Fruit fly (Drosophila melanogaster) whole organism, embryonic: Measurements from ENCODE around the gene ewg.
A peak's percentile ranks its signal among the peaks of the same experiment; 100 is the strongest.

ENCODE experiments used
- Adf1 ChIP-seq: fragments of 200-800 bp; sonication (Bioruptor generic); IDR thresholded peaks from 2 replicates; pipeline ENCODE4 v1.3.6; 2022; ENCODE audit warnings: missing biosample characterization, missing genetic modification characterization
- Atf3 ChIP-seq: fragments of 200-800 bp; sonication (Bioruptor generic); optimal IDR thresholded peaks from 3 replicates; lab custom pipeline; 2016; ENCODE audit warnings: missing biosample characterization, missing genetic modification characterization
- Bgb ChIP-seq: fragments of 200-800 bp; sonication (Bioruptor generic); IDR thresholded peaks from 2 replicates; pipeline ENCODE4 v1.3.6; 2022; ENCODE audit warnings: missing biosample characterization, missing genetic modification characterization; ENCODE audit not compliant: partially characterized antibody
- C15 ChIP-seq: fragments of 200-800 bp; sonication (Bioruptor generic); IDR thresholded peaks from 3 replicates; pipeline ENCODE4 v1.3.6; 2022; ENCODE audit warnings: missing biosample characterization, missing genetic modification characterization
- CG10267 ChIP-seq: fragments of 200-800 bp; sonication (Bioruptor generic); optimal IDR thresholded peaks from 2 replicates; lab custom pipeline; 2018; ENCODE audit warnings: missing biosample characterization, mild to moderate bottlenecking, missing genetic modification characterization, moderate library complexity
- CG11695 ChIP-seq: fragments of 200-800 bp; sonication (Bioruptor generic); IDR thresholded peaks from 3 replicates; pipeline ENCODE4 v1.3.6; 2022; ENCODE audit warnings: missing biosample characterization, missing genetic modification characterization
- CG12391 ChIP-seq: fragments of 200-800 bp; sonication (Bioruptor generic); optimal IDR thresholded peaks from 3 replicates; lab custom pipeline; 2018; ENCODE audit warnings: missing biosample characterization, mild to moderate bottlenecking, missing genetic modification characterization, moderate library complexity
- CG12659 ChIP-seq: fragments of 200-800 bp; sonication (Bioruptor generic); optimal IDR thresholded peaks from 3 replicates; lab custom pipeline; 2017; ENCODE audit warnings: mild to moderate bottlenecking, missing biosample characterization, missing genetic modification reagents, missing genetic modification characterization
- CG14710 ChIP-seq: fragments of 200-800 bp; sonication (Bioruptor generic); optimal IDR thresholded peaks from 3 replicates; lab custom pipeline; 2019; ENCODE audit warnings: missing biosample characterization, mild to moderate bottlenecking, missing genetic modification characterization, moderate library complexity
- CG14860 ChIP-seq: fragments of 200-800 bp; sonication (Bioruptor generic); IDR thresholded peaks from 3 replicates; pipeline ENCODE4 v1.3.6; 2022; ENCODE audit warnings: missing biosample characterization, missing genetic modification characterization; ENCODE audit not compliant: partially characterized antibody
- CG1529 ChIP-seq: fragments of 200-800 bp; sonication (Bioruptor generic); optimal IDR thresholded peaks from 3 replicates; lab custom pipeline; 2018; ENCODE audit warnings: missing biosample characterization, missing genetic modification characterization
- CG15601 ChIP-seq: fragments of 200-800 bp; sonication (Bioruptor generic); optimal IDR thresholded peaks from 3 replicates; lab custom pipeline; 2019; ENCODE audit warnings: missing biosample characterization, mild to moderate bottlenecking, missing genetic modification characterization, moderate library complexity
- CG1603 ChIP-seq: fragments of 200-800 bp; sonication (Bioruptor generic); optimal IDR thresholded peaks from 2 replicates; lab custom pipeline; 2019; ENCODE audit warnings: missing biosample characterization, mild to moderate bottlenecking, missing genetic modification characterization, moderate library complexity
- CG17568 ChIP-seq: fragments of 200-800 bp; sonication (Bioruptor generic); optimal IDR thresholded peaks from 2 replicates; lab custom pipeline; 2018; ENCODE audit warnings: missing biosample characterization, mild to moderate bottlenecking, missing genetic modification characterization, moderate library complexity
- CG2199 ChIP-seq: fragments of 200-800 bp; sonication (Bioruptor generic); IDR thresholded peaks from 3 replicates; pipeline ENCODE4 v1.3.6; 2022; ENCODE audit warnings: missing biosample characterization, missing genetic modification characterization
- CG2678 ChIP-seq: fragments of 200-800 bp; sonication (Bioruptor generic); optimal IDR thresholded peaks from 3 replicates; lab custom pipeline; 2019; ENCODE audit warnings: missing biosample characterization, mild to moderate bottlenecking, missing genetic modification characterization, moderate library complexity
- CG3065 ChIP-seq: fragments of 200-800 bp; sonication (Bioruptor generic); optimal IDR thresholded peaks from 2 replicates; lab custom pipeline; 2016; ENCODE audit warnings: missing biosample characterization, missing genetic modification characterization
- CG3163 ChIP-seq: fragments of 200-800 bp; sonication (Bioruptor generic); optimal IDR thresholded peaks from 3 replicates; lab custom pipeline; 2016; ENCODE audit warnings: missing biosample characterization, missing genetic modification characterization
- CG6254 ChIP-seq: fragments of 200-800 bp; sonication (Bioruptor generic); optimal IDR thresholded peaks from 3 replicates; lab custom pipeline; 2017; ENCODE audit warnings: mild to moderate bottlenecking, missing biosample characterization, missing genetic modification reagents, missing genetic modification characterization
- CG6683 ChIP-seq: fragments of 200-800 bp; sonication (Bioruptor generic); optimal IDR thresholded peaks from 2 replicates; lab custom pipeline; 2017; ENCODE audit warnings: missing biosample characterization, mild to moderate bottlenecking, missing genetic modification characterization, missing genetic modification reagents
- CG7745 ChIP-seq: fragments of 200-800 bp; sonication (Bioruptor generic); optimal IDR thresholded peaks from 2 replicates; lab custom pipeline; 2018; ENCODE audit warnings: missing biosample characterization, mild to moderate bottlenecking, missing genetic modification characterization, moderate library complexity
- CG9609 ChIP-seq: fragments of 200-800 bp; sonication (Bioruptor generic); optimal IDR thresholded peaks from 3 replicates; lab custom pipeline; 2016; ENCODE audit warnings: missing biosample characterization, missing genetic modification characterization
- CG9797 ChIP-seq: fragments of 200-800 bp; sonication (Bioruptor generic); optimal IDR thresholded peaks from 3 replicates; lab custom pipeline; 2018; ENCODE audit warnings: missing biosample characterization, mild to moderate bottlenecking, missing genetic modification characterization
- Dbx ChIP-seq: fragments of 200-800 bp; sonication (Bioruptor generic); IDR thresholded peaks from 3 replicates; pipeline ENCODE4 v1.3.6; 2022; ENCODE audit warnings: missing biosample characterization, missing genetic modification characterization
- Doc3 ChIP-seq: fragments of 200-800 bp; sonication (Bioruptor generic); IDR thresholded peaks from 3 replicates; pipeline ENCODE4 v1.3.6; 2022; ENCODE audit warnings: missing biosample characterization, missing genetic modification characterization; ENCODE audit not compliant: partially characterized antibody
- Dp ChIP-seq: fragments of 200-800 bp; sonication (Bioruptor generic); optimal IDR thresholded peaks from 2 replicates; lab custom pipeline; 2018; ENCODE audit warnings: missing biosample characterization, mild to moderate bottlenecking, missing genetic modification characterization, moderate library complexity
- Dref ChIP-seq: fragments of 200-800 bp; sonication (Bioruptor generic); IDR thresholded peaks from 2 replicates; pipeline ENCODE4 v1.3.6; 2022; ENCODE audit warnings: missing biosample characterization, missing genetic modification characterization
- HLH54F ChIP-seq: fragments of 200-800 bp; sonication (Bioruptor generic); optimal IDR thresholded peaks from 3 replicates; lab custom pipeline; 2016; ENCODE audit warnings: missing biosample characterization, missing genetic modification characterization
- HmgD ChIP-seq: fragments of 200-800 bp; sonication (Bioruptor generic); optimal IDR thresholded peaks from 3 replicates; lab custom pipeline; 2016; ENCODE audit warnings: missing biosample characterization, missing genetic modification characterization
- Med ChIP-seq: fragments of 200-800 bp; sonication (Bioruptor generic); peaks from one replicate; lab custom pipeline; 2016; ENCODE audit warnings: missing biosample characterization, missing genetic modification characterization, mild to moderate bottlenecking, inconsistent platforms, moderate library complexity
- Meics ChIP-seq: fragments of 200-800 bp; sonication (Bioruptor generic); optimal IDR thresholded peaks from 2 replicates; lab custom pipeline; 2017; ENCODE audit warnings: missing biosample characterization, mild to moderate bottlenecking, missing genetic modification characterization
- NC2α ChIP-seq: fragments of 200-800 bp; sonication (Bioruptor generic); optimal IDR thresholded peaks from 2 replicates; lab custom pipeline; 2016; ENCODE audit warnings: missing biosample characterization, missing genetic modification characterization
- Opbp ChIP-seq: fragments of 200-800 bp; sonication (Bioruptor generic); IDR thresholded peaks from 3 replicates; pipeline ENCODE4 v1.3.6; 2022; ENCODE audit warnings: missing biosample characterization, missing genetic modification characterization; ENCODE audit not compliant: partially characterized antibody
- Sin3A ChIP-seq: fragments of >200 bp; optimal IDR thresholded peaks from 2 replicates; lab custom pipeline; 2018
- cad ChIP-seq: fragments of >200 bp; optimal IDR thresholded peaks from 2 replicates; lab custom pipeline; 2017; ENCODE audit warnings: missing biosample characterization, missing genetic modification characterization
- danr ChIP-seq: fragments of 200-800 bp; sonication (Bioruptor generic); IDR thresholded peaks from 2 replicates; pipeline ENCODE4 v1.3.6; 2022; ENCODE audit warnings: missing biosample characterization, missing genetic modification characterization
- dpn ChIP-seq, 2 experiments: fragments of 200-800 bp; sonication (Bioruptor generic); optimal IDR thresholded peaks; 3 replicates each; lab custom pipeline; 2016; ENCODE audit warnings: missing biosample characterization in 2 of 2, missing genetic modification characterization in 2 of 2
- eyg ChIP-seq: fragments of 200-800 bp; sonication (Bioruptor generic); optimal IDR thresholded peaks from 3 replicates; lab custom pipeline; 2016; ENCODE audit warnings: missing biosample characterization, missing genetic modification characterization
- grau ChIP-seq: fragments of 200-800 bp; optimal IDR thresholded peaks from 3 replicates; lab custom pipeline; 2019; ENCODE audit warnings: missing biosample characterization, mild to moderate bottlenecking, missing genetic modification characterization, moderate library complexity
- gro ChIP-seq: fragments of 200-800 bp; sonication (Bioruptor generic); optimal IDR thresholded peaks from 2 replicates; lab custom pipeline; 2016; ENCODE audit warnings: missing biosample characterization, missing genetic modification characterization
- hb ChIP-seq: fragments of 200-800 bp; sonication (Bioruptor generic); IDR thresholded peaks from 3 replicates; pipeline ENCODE4 v1.3.6; 2022; ENCODE audit warnings: missing biosample characterization, missing genetic modification characterization; ENCODE audit not compliant: partially characterized antibody
- mld ChIP-seq: fragments of 200-800 bp; sonication (Bioruptor generic); IDR thresholded peaks from 3 replicates; pipeline ENCODE4 v1.3.6; 2022; ENCODE audit warnings: missing biosample characterization, missing genetic modification characterization; ENCODE audit not compliant: partially characterized antibody
- nerfin-2 ChIP-seq: fragments of 200-800 bp; sonication (Bioruptor generic); IDR thresholded peaks from 2 replicates; pipeline ENCODE4 v1.3.6; 2022; ENCODE audit warnings: missing biosample characterization, missing genetic modification characterization; ENCODE audit not compliant: partially characterized antibody
- pho ChIP-seq: fragments of 200-800 bp; sonication (Bioruptor generic); optimal IDR thresholded peaks from 2 replicates; lab custom pipeline; 2016; ENCODE audit warnings: missing biosample characterization, missing genetic modification characterization
- phol ChIP-seq: fragments of 200-800 bp; sonication (Bioruptor generic); optimal IDR thresholded peaks from 3 replicates; lab custom pipeline; 2018; ENCODE audit warnings: missing biosample characterization, mild to moderate bottlenecking, missing genetic modification characterization, moderate library complexity
- slbo ChIP-seq: fragments of 200-800 bp; sonication (Bioruptor generic); IDR thresholded peaks from 2 replicates; pipeline ENCODE4 v1.3.6; 2022; ENCODE audit warnings: missing biosample characterization, missing genetic modification characterization
- slou ChIP-seq: fragments of 200-800 bp; sonication (Bioruptor generic); optimal IDR thresholded peaks from 3 replicates; lab custom pipeline; 2016; ENCODE audit warnings: missing biosample characterization, missing genetic modification characterization
- sqz ChIP-seq: fragments of 200-800 bp; sonication (Bioruptor generic); optimal IDR thresholded peaks from 3 replicates; lab custom pipeline; 2018; ENCODE audit warnings: missing biosample characterization, mild to moderate bottlenecking, missing genetic modification characterization
- stwl ChIP-seq: fragments of 200-800 bp; sonication (Bioruptor generic); optimal IDR thresholded peaks from 3 replicates; lab custom pipeline; 2018; ENCODE audit warnings: missing biosample characterization, mild to moderate bottlenecking, missing genetic modification characterization, moderate library complexity
- wek ChIP-seq: fragments of 200-800 bp; sonication (Bioruptor generic); optimal IDR thresholded peaks from 3 replicates; lab custom pipeline; 2018; ENCODE audit warnings: missing biosample characterization, mild to moderate bottlenecking, missing genetic modification characterization, moderate library complexity

The ewg gene

dm6 chrX:279097-279727 is at the start of gene ewg, which contains the start of gene CG3777 (continued):
- TF ChIP-seq CG6683 (GFP tag; lab: Kevin White, UChicago) (no peak), phol (tag; lab: Kevin White, UChicago) (peak; percentile 30), Sin3A (lab: Kevin White, UChicago) (peak; percentile 63), CG11695 (no peak), sqz (peak; percentile 77), CG9797 (GFP tag; lab: Kevin White, UChicago) (peak; percentile 93), CG2678 (no peak), hb (GFP tag; lab: Robert Waterston, UW) (peak; percentile 96), CG3065 (GFP tag; lab: Kevin White, UChicago) (no peak), Adf1 (peak; percentile 8; the same call in 1 of the 2 replicates), HLH54F (GFP tag; lab: Kevin White, UChicago) (no peak), stwl (tag; lab: Kevin White, UChicago) (peak; percentile 99), Bgb (GFP tag; lab: Robert Waterston, UW) (peak; percentile 99), CG1603 (peak; percentile 79), mld (GFP tag; lab: Robert Waterston, UW) (peak; percentile 98), Dbx (GFP tag; lab: Robert Waterston, UW) (no peak), C15 (GFP tag; lab: Robert Waterston, UW) (no peak), Opbp (peak; percentile 99), CG7745 (tag; lab: Kevin White, UChicago) (peak; percentile 65), gro (GFP tag; lab: Kevin White, UChicago) (peak; percentile 22), slou (no peak), CG3163 (GFP tag; lab: Kevin White, UChicago) (peak; percentile 16), NC2α (no peak), CG9609 (GFP tag; lab: Kevin White, UChicago) (no peak), CG2199 (GFP tag; lab: Robert Waterston, UW) (peak; percentile 52; the same call in 1 of the 3 replicates), CG12391 (peak; percentile 32), pho (GFP tag; lab: Kevin White, UChicago) (peak; percentile 19), Med (GFP tag; lab: Kevin White, UChicago) (peak; percentile 85), Doc3 (GFP tag; lab: Robert Waterston, UW) (peak; percentile 90), CG1529 (GFP tag; lab: Kevin White, UChicago) (no peak), nerfin-2 (GFP tag; lab: Robert Waterston, UW) (peak; percentile 93), CG14710 (tag; lab: Kevin White, UChicago) (peak; percentile 69), CG12659 (GFP tag; lab: Kevin White, UChicago) (peak; percentile 70), CG10267 (tag; lab: Kevin White, UChicago) (peak; percentile 32), CG15601 (no peak), cad (GFP tag; lab: Kevin White, UChicago) (no peak), grau (no peak), CG17568 (no peak), HmgD (GFP tag; lab: Kevin White, UChicago) (peak; percentile 53), slbo (GFP tag; lab: Robert Waterston, UW) (no peak), CG6254 (GFP tag; lab: Kevin White, UChicago) (no peak), Dp (peak; percentile 80), danr (GFP tag; lab: Robert Waterston, UW) (no peak), CG14860 (GFP tag; lab: Robert Waterston, UW) (peak; percentile 93), dpn (GFP tag; optimal IDR thresholded peaks at IDR 0.05; lab: Kevin White, UChicago) (peak; percentile 4 to 8), eyg (GFP tag; lab: Kevin White, UChicago) (no peak), Atf3 (no peak), wek (peak; percentile 7), Dref (GFP tag; lab: Robert Waterston, UW) (peak; percentile 89), Meics (GFP tag; lab: Kevin White, UChicago) (peak; percentile 26)
